Worm (Caenorhabditis elegans) whole organism, dauer: ENCODE measurements around the gene ptrn-1.

Source experiments
- unc-62 ChIP-seq: sonication (generic microtip); optimal IDR thresholded peaks from 2 replicates; lab custom pipeline; 2017; ENCODE audit warnings: missing biosample characterization, missing genetic modification reagents, missing genetic modification characterization

ptrn-1 gene

ce11 chrX:17034193-17034592, 4.2 kb upstream of the ptrn-1 start:
- no peak for TF ChIP-seq unc-62 (GFP tag; lab: Kevin White, UChicago)

ce11 chrX:17020858-17021257, 9.2 kb downstream of the ptrn-1 start, which contains the start of gene F35B3.4:
F35B3.4 (minus strand) TSS chrX:17020958.
- no peak for TF ChIP-seq unc-62 (GFP tag; lab: Kevin White, UChicago)

- TF ChIP-seq unc-62 (GFP tag; lab: Kevin White, UChicago), result no peak
Observed at ce11 chrX:17019098-17019497, 10.9 kb downstream of the ptrn-1 start.

ce11 chrX:17013162-17013561, 16.9 kb downstream of the ptrn-1 start, which contains the start of gene F35B3.3:
F35B3.3 (plus strand) TSS chrX:17013462.
- no peak for TF ChIP-seq unc-62 (GFP tag; lab: Kevin White, UChicago)

DNA sequence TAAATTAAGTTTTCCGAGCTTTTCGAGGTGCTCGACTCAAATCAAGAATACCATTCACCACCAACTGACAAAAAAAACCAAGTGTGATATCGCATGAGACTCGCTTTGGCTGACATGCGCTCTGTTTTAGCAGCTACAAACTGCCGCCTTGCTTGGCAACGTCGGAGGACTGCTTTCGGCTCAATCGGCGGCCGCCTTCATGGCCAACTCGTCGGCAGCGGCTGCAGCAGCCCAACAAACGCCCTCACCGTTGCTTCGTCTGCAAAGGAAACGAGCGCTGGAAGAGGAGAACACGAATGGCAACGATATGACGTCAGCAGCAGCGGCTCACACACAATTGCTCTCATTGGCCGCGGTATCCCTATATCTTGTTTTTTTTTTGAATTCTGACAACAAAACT, 23.2 kb downstream of the ptrn-1 start:
- TF ChIP-seq unc-62 (GFP tag; lab: Kevin White, UChicago), result no peak

DNA sequence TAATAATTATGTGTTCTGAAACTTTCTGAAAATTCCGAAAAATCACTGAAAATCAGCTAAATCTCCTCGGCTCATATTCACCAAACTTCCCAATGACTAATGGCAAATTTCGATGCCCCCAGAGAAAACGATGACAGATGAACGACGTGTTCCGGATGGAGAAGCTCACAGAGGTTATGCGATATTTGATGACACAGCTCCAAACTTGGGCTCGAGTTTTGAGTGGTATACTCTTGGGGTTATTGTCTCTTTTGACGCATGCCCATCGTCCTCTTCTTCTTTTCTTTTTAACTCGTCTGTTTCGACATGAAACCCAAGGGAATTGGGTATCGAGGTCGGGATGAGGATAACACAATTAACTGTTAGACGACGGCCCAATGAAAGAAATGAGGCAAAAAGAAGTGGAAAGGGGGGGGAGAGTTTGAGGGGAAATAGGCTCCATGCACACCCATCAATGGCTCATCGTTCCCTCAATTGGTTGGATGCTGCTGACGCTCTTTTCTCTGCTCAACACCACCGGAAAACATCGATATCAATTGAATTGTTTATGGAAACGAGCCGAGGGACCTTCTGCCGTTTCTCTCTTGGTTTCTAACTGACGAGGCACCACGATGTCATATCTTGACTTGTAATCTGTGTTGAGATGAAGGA, 26.4 kb downstream of the ptrn-1 start:
- TF ChIP-seq unc-62 (GFP tag; lab: Kevin White, UChicago), result no peak

DNA sequence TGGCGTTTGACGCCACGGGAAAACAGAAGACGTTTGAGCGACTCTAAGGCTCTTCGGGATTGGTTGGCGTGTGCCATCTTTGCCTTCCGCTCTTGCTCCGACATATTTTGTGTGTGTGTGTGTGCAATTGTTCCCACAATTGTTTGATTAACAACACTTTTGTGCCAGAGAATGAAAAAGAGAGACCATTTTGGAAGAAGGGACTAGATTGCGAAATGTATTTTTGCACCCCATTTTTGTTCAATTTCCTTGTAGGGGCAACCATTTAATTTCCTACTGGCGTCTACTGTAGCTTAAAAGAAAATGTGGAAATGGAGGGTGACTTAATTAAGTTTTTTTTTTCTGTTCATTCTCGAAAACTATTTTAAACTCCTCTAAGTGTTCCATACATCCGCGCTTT, 27.9 kb downstream of the ptrn-1 start:
- no peak for TF ChIP-seq unc-62 (GFP tag; lab: Kevin White, UChicago)

- no peak for TF ChIP-seq unc-62 (GFP tag; lab: Kevin White, UChicago)
Observed at ce11 chrX:16999649-17000048, 30.4 kb downstream of the ptrn-1 start.

ce11 chrX:16998981-16999380, 31.0 kb downstream of the ptrn-1 start:
- TF ChIP-seq unc-62 (GFP tag; lab: Kevin White, UChicago), result no peak

DNA sequence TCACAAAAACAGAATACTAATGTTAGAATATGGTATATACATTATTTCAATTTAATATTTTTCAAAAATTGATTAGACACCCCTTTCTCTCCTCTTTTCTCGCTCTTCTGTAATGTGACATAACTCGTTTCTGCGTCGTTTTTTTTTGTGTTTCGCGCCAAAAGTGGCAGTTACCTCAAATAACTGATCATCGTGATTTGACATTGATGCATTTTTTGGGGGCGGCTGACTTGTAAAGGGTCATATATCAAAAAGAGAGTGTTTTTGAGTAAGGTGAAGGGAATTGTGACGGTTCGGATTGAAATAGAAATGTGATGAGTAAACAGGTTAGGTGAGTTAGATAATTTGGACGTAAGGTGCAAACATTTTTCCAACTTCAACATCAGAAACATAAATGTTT, 32.0 kb downstream of the ptrn-1 start:
- no peak for TF ChIP-seq unc-62 (GFP tag; lab: Kevin White, UChicago)

ce11 chrX:16995886-16996283, 34.1 kb downstream of the ptrn-1 start:
- TF ChIP-seq unc-62 (GFP tag; lab: Kevin White, UChicago), result no peak

DNA sequence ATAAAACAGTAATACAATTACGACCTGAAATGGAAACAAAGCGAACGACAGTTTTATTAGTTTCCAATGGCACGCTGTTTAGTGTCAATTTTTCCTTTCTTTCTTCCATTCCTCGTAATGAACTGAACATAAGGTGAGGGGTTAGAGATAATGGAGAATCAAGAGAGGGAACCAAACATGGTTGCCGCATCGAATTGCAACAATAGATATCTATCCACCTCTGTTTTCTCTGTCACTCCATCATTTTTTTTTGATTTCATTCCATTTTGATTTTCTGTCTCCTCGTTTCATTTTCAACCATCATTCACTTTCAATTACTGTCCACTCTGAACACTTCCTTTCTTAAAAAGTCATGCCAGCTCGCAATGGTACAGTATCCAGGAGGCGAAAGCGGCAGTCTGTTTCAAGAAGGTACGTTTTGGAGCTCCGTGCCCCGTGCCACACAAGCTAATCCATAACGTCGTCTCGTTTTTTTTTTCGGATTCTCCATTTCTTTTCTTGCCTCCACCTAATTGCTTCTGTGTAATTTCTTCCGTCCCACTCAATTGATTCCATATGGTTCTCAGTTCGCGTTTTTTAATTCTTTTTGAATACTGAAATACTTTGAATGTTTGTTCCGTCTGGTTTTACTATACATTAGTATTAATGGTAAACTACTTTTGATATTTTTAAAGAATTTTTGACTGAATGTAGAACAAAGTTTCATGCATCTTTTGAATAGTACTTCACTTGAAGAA, 34.7 kb downstream of the ptrn-1 start:
- no peak for TF ChIP-seq unc-62 (GFP tag; lab: Kevin White, UChicago)

DNA sequence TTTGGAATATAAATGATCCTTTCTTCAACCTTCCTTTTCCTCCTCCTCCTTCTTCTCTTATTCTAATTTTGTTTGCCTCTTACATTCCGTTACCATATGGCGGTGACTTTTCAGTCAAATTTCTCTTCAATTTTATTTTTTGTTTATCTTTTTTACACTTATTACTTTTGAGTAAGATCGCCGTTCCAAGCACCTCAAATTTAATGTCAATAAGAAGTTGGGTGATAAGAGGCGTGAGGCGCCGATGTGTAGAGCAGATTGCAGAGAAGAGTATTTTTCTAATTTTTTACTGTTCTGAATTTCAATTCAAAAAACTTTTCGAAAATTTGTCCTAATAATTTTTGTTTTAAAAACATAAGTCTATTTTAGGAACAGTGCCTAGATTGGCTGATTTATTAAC, 35.6 kb downstream of the ptrn-1 start:
- TF ChIP-seq unc-62 (GFP tag; lab: Kevin White, UChicago), result no peak

- TF ChIP-seq unc-62 (GFP tag; lab: Kevin White, UChicago), result no peak
Observed at ce11 chrX:16993524-16993923, 36.5 kb downstream of the ptrn-1 start.

DNA sequence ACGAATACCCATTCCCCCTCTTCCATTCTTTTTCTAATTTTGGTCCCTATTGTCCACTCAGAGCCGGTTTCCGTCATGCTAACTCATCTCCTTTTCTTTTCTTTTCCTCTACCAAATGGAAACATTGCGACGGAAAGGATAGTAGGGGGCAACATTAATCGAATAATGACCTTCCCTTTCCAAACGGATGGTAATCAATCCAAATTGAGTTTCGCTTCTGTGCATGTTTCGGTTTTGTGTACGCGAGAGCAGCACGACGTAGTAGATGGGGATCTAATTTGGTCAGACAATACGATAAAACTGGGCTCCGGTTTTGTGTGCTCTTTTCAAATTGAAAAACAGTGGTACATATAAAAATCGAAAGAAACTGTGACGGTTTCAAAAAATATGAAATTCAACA, 38.6 kb downstream of the ptrn-1 start:
- TF ChIP-seq unc-62 (GFP tag; lab: Kevin White, UChicago), result no peak

DNA sequence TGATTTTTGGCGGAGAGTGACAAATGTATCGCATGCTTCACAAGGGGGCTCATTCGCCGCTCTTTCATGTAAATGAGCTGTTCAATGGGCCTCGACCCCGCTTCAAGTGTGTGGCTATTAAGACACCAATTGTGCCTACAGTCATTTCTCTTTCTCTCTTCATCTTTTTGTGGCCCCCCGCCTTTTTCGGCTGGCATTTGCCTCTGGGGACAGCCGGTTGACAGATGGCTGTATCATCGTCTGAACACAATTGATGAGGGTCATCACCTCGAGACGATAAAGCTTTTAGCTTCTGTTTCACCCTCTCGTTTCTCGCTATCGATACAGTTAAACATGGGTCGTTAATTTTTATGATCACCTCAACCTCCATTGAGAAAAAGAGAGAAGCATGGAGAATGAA, 41.7 kb downstream of the ptrn-1 start:
- TF ChIP-seq unc-62 (GFP tag; lab: Kevin White, UChicago), result no peak

- no peak for TF ChIP-seq unc-62 (GFP tag; lab: Kevin White, UChicago)
Observed at ce11 chrX:16978308-16978707, 51.7 kb downstream of the ptrn-1 start, which contains the start of gene mbl-1. mbl-1 (plus strand) TSS chrX:16978608.
